Fruit fly (Drosophila melanogaster): ENCODE data around the gene CG3792.

CG3792 gene

dm6 chr2L:4971329-4971798 is 5.7 kb upstream of the CG3792 start, which contains the start of gene CG14043 (continued):
- TF ChIP-seq corto (GFP tag; optimal IDR thresholded peaks at IDR 0.05) = no peak
- peak; percentile 48 for TF ChIP-seq CG30403 (GFP tag; optimal IDR thresholded peaks at IDR 0.05)
- peak; percentile 9 for TF ChIP-seq Spps (tag; optimal IDR thresholded peaks at IDR 0.05)
- TF ChIP-seq inv (GFP tag; IDR thresholded peaks at IDR 0.05; ENCODE audit: partially characterized antibody) = no peak
- TF ChIP-seq CG9817 (tag; optimal IDR thresholded peaks at IDR 0.05) = peak; percentile 13
- no peak for TF ChIP-seq CG18599 (GFP tag; optimal IDR thresholded peaks at IDR 0.05)
- no peak for TF ChIP-seq gt (GFP tag; IDR thresholded peaks at IDR 0.05)
- TF ChIP-seq CG6683 (GFP tag; optimal IDR thresholded peaks at IDR 0.05) = no peak
- no peak for TF ChIP-seq CG11723 (GFP tag; optimal IDR thresholded peaks at IDR 0.05)
- no peak for TF ChIP-seq Bgb (GFP tag; IDR thresholded peaks at IDR 0.05; ENCODE audit: partially characterized antibody)
- no peak for TF ChIP-seq lmd (GFP tag; IDR thresholded peaks at IDR 0.05)
- TF ChIP-seq CG11085 (GFP tag; IDR thresholded peaks at IDR 0.05) = no peak
- TF ChIP-seq HLH54F (GFP tag; optimal IDR thresholded peaks at IDR 0.05) = no peak
- TF ChIP-seq Dfd (GFP tag; optimal IDR thresholded peaks at IDR 0.05) = no peak
- no peak for TF ChIP-seq CG3726 (GFP tag; IDR thresholded peaks at IDR 0.05)
- TF ChIP-seq lbe (GFP tag; optimal IDR thresholded peaks at IDR 0.05) = no peak
- peak; percentile 94 for TF ChIP-seq pzg (GFP tag; optimal IDR thresholded peaks at IDR 0.05)
- TF ChIP-seq hbn (GFP tag; IDR thresholded peaks at IDR 0.05; ENCODE audit: partially characterized antibody) = peak; percentile 38; the same call in 1 of the 2 replicates
- no peak for TF ChIP-seq CG11247 (GFP tag; IDR thresholded peaks at IDR 0.05)
- no peak for TF ChIP-seq CG10654 (GFP tag; optimal IDR thresholded peaks at IDR 0.05)
- no peak for TF ChIP-seq yki (optimal IDR thresholded peaks at IDR 0.05)
- TF ChIP-seq CG8765 (GFP tag; IDR thresholded peaks at IDR 0.05) = no peak
- no peak for TF ChIP-seq CG8359 (GFP tag; optimal IDR thresholded peaks at IDR 0.05; ENCODE audit: borderline replicate concordance)
- TF ChIP-seq Ptx1 (GFP tag; IDR thresholded peaks at IDR 0.05) = no peak
- no peak for TF ChIP-seq CG14860 (GFP tag; IDR thresholded peaks at IDR 0.05; ENCODE audit: partially characterized antibody)
- peak; percentile 0 for TF ChIP-seq CG3995 (GFP tag; optimal IDR thresholded peaks at IDR 0.05)
- no peak for TF ChIP-seq Hey (tag; optimal IDR thresholded peaks at IDR 0.05)
- TF ChIP-seq Sin3A (optimal IDR thresholded peaks at IDR 0.05) = peak; percentile 85
- no peak for TF ChIP-seq cas (GFP tag; IDR thresholded peaks at IDR 0.05)
- no peak for TF ChIP-seq CG11696 (GFP tag; IDR thresholded peaks at IDR 0.05)
- TF ChIP-seq ems (GFP tag; optimal IDR thresholded peaks at IDR 0.05) = no peak
- TF ChIP-seq pnt (GFP tag; optimal IDR thresholded peaks at IDR 0.05) = no peak
- no peak for TF ChIP-seq sqz (GFP tag; optimal IDR thresholded peaks at IDR 0.05)
- peak; percentile 61 for TF ChIP-seq Ets65A (GFP tag)
- TF ChIP-seq grau (tag; optimal IDR thresholded peaks at IDR 0.05) = peak; percentile 31
- TF ChIP-seq H15 (GFP tag; IDR thresholded peaks at IDR 0.05) = no peak
- TF ChIP-seq NK7.1 (GFP tag; optimal IDR thresholded peaks at IDR 0.05) = no peak
- TF ChIP-seq tio (GFP tag; optimal IDR thresholded peaks at IDR 0.05) = no peak
- TF ChIP-seq Nf-YB (GFP tag; optimal IDR thresholded peaks at IDR 0.05) = no peak
- no peak for TF ChIP-seq CG12219 (GFP tag; optimal IDR thresholded peaks at IDR 0.05)
- TF ChIP-seq tup (GFP tag; optimal IDR thresholded peaks at IDR 0.05) = no peak
- no peak for TF ChIP-seq shn (GFP tag; optimal IDR thresholded peaks at IDR 0.05)
- TF ChIP-seq salm (tag; optimal IDR thresholded peaks at IDR 0.05) = no peak
- TF ChIP-seq HLHmδ (GFP tag; optimal IDR thresholded peaks at IDR 0.05) = no peak
- TF ChIP-seq Awh (GFP tag; IDR thresholded peaks at IDR 0.05) = no peak
- no peak for TF ChIP-seq az2 (GFP tag; optimal IDR thresholded peaks at IDR 0.05)
- TF ChIP-seq CG6175 (GFP tag; IDR thresholded peaks at IDR 0.05) = no peak
- no peak for TF ChIP-seq Sry-β (GFP tag; optimal IDR thresholded peaks at IDR 0.05)
- TF ChIP-seq gcm (GFP tag; optimal IDR thresholded peaks at IDR 0.05) = no peak
- TF ChIP-seq Hmr (GFP tag; optimal IDR thresholded peaks at IDR 0.05) = no peak
- no peak for TF ChIP-seq prd (optimal IDR thresholded peaks at IDR 0.05)
- TF ChIP-seq prd (GFP tag; IDR thresholded peaks at IDR 0.05) = peak; percentile 54; the same call in 2 of the 3 replicates
